Worm (Caenorhabditis elegans): Measurements from ENCODE around the gene his-40.

DNA sequence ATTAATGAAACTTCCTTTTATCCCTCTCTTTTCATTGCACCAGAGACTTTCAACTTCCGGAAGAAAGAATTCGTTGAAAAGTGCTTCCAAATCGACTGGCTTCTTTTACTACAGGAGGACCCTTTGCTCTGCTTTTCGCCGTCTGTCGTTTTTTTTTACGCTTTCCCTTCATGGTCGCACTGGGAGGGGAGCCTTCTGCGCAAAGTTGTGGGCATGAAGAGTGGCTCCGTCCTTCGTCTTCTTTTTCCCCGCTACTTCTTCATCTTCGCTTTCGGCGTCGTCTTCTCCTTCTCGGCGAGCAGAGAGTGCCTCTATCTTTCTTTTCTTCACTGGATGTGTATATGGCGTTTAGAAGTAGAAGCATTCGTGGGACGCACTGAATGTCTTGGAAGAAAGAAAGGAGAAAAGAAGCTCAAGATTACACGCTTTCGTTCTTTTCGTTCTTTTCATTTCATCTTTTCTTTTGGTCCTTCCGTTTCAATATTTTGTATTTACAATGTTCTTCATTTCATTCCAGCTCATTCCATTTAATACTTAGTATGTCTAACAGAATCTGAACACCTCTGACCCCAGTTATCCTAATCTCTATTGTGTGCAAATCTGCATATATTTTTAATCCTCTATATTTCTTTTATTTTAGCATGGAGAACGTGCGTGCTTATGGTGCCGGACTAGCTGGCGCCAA, 17.2 kb downstream of the his-40 start, which contains the start of gene sng-1:
- TF ChIP-seq scrt-1 (GFP tag; IDR thresholded peaks at IDR 0.05): no peak
- TF ChIP-seq aly-1 (tag; optimal IDR thresholded peaks at IDR 0.05): no peak
- no peak for TF ChIP-seq ama-1 (optimal IDR thresholded peaks at IDR 0.05)
- no peak for TF ChIP-seq hmg-4 (GFP tag; optimal IDR thresholded peaks at IDR 0.05)
- TF ChIP-seq tbx-37 (GFP tag; conservative IDR thresholded peaks at IDR 0.05): no peak
- TF ChIP-seq hmbx-1 (tag; optimal IDR thresholded peaks at IDR 0.05): no peak
- TF ChIP-seq tbx-11 (GFP tag; IDR thresholded peaks at IDR 0.05): no peak
- no peak for TF ChIP-seq tra-4 (tag; optimal IDR thresholded peaks at IDR 0.05)

All from whole organism, early embryonic.